Fruit fly (Drosophila melanogaster) whole organism, embryonic: ENCODE measurements around the gene CG8870.

ENCODE experiments used
- CG10366 ChIP-seq: fragments of 200-800 bp; sonication (Bioruptor generic); IDR thresholded peaks from 2 replicates; pipeline ENCODE4 v1.3.6; 2022; ENCODE audit warnings: missing biosample characterization, missing genetic modification characterization
- CG12219 ChIP-seq: fragments of 200-800 bp; sonication (Bioruptor generic); optimal IDR thresholded peaks from 3 replicates; lab custom pipeline; 2018; ENCODE audit warnings: missing biosample characterization, mild to moderate bottlenecking, missing genetic modification characterization
- CG32767 ChIP-seq: fragments of 200-800 bp; sonication (Bioruptor generic); IDR thresholded peaks from 2 replicates; pipeline ENCODE4 v1.3.6; 2022; ENCODE audit warnings: missing biosample characterization, missing genetic modification characterization
- CG4328 ChIP-seq: fragments of 200-800 bp; sonication (Bioruptor generic); optimal IDR thresholded peaks from 3 replicates; lab custom pipeline; 2017; ENCODE audit warnings: missing biosample characterization, missing genetic modification reagents, missing genetic modification characterization
- CG9797 ChIP-seq: fragments of 200-800 bp; sonication (Bioruptor generic); optimal IDR thresholded peaks from 3 replicates; lab custom pipeline; 2018; ENCODE audit warnings: missing biosample characterization, mild to moderate bottlenecking, missing genetic modification characterization
- Dad ChIP-seq: fragments of 200-800 bp; sonication (Bioruptor generic); optimal IDR thresholded peaks from 3 replicates; lab custom pipeline; 2016; ENCODE audit warnings: missing biosample characterization, missing genetic modification characterization
- Fer2 ChIP-seq: fragments of 200-800 bp; sonication (Bioruptor generic); optimal IDR thresholded peaks from 2 replicates; lab custom pipeline; 2018; ENCODE audit warnings: missing biosample characterization, mild to moderate bottlenecking, missing genetic modification characterization, moderate library complexity
- Sox102F ChIP-seq: fragments of 200-800 bp; sonication (Bioruptor generic); optimal IDR thresholded peaks from 2 replicates; lab custom pipeline; 2018; ENCODE audit warnings: missing biosample characterization, mild to moderate bottlenecking, missing genetic modification characterization, moderate library complexity
- YL-1 ChIP-seq: fragments of 200-800 bp; sonication (Bioruptor generic); optimal IDR thresholded peaks from 3 replicates; lab custom pipeline; 2017; ENCODE audit warnings: missing biosample characterization, mild to moderate bottlenecking, missing genetic modification characterization
- al ChIP-seq: fragments of 200-800 bp; sonication (Bioruptor generic); IDR thresholded peaks from 2 replicates; pipeline ENCODE4 v1.3.6; 2022; ENCODE audit warnings: missing biosample characterization, missing genetic modification characterization
- cato ChIP-seq: fragments of 200-800 bp; sonication (Bioruptor generic); optimal IDR thresholded peaks from 2 replicates; lab custom pipeline; 2016; ENCODE audit warnings: missing biosample characterization, missing genetic modification characterization, borderline replicate concordance
- h ChIP-seq: fragments of >200 bp; optimal IDR thresholded peaks from 2 replicates; lab custom pipeline; 2017
- hkb ChIP-seq, 2 experiments: fragments of 200-800 bp in 1 of 2; fragments of >200 bp in 1 of 2; sonication (Bioruptor generic) in 1 of 2; IDR thresholded peaks in 1 of 2; optimal IDR thresholded peaks in 1 of 2; 2 replicates each; pipeline versions ENCODE4 v1.3.6 to Lab custom; 2017 to 2022; ENCODE audit warnings: missing biosample characterization in 1 of 2, missing genetic modification characterization in 1 of 2
- seq ChIP-seq: fragments of 200-800 bp; sonication (Bioruptor generic); IDR thresholded peaks from 2 replicates; pipeline ENCODE4 v1.3.6; 2022; ENCODE audit warnings: missing biosample characterization, missing genetic modification characterization

DNA sequence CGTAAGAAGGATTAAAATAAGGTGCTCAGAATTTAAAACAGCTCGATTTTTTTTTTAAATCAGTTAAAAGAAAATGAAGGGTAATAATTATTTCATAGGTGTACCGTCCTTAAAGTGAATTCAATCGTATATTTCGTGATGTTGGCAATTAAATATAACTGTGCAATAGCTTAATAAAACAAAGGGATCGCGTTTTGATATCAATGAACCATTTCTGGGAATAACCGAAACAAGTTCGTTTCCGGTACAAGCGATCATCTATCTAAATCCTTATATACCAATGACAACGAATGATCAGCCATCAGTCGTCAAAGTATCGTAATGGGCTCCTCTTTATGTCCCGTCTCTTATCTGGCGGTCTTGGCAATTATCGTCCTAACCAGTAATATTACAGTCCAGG is 10.3 kb upstream of the CG8870 start, which contains the start of gene CheA87a:
- TF ChIP-seq Dad (no peak), CG32767 (GFP tag; lab: Robert Waterston, UW) (no peak), CG12219 (no peak), al (GFP tag; lab: Robert Waterston, UW) (no peak), h (lab: Kevin White, UChicago) (no peak), seq (GFP tag; lab: Robert Waterston, UW) (no peak), Sox102F (no peak), CG10366 (GFP tag; lab: Robert Waterston, UW) (no peak), CG9797 (GFP tag; lab: Kevin White, UChicago) (no peak), YL-1 (GFP tag; lab: Kevin White, UChicago) (no peak), Fer2 (tag; lab: Kevin White, UChicago) (no peak), cato (GFP tag; lab: Kevin White, UChicago) (no peak), CG4328 (GFP tag; lab: Kevin White, UChicago) (no peak), hkb (optimal IDR thresholded peaks at IDR 0.05; lab: Kevin White, UChicago) (no peak), hkb (GFP tag; IDR thresholded peaks at IDR 0.05; lab: Robert Waterston, UW) (no peak)
